Fruit fly (Drosophila melanogaster): ENCODE measurements around the gene ras.

DNA sequence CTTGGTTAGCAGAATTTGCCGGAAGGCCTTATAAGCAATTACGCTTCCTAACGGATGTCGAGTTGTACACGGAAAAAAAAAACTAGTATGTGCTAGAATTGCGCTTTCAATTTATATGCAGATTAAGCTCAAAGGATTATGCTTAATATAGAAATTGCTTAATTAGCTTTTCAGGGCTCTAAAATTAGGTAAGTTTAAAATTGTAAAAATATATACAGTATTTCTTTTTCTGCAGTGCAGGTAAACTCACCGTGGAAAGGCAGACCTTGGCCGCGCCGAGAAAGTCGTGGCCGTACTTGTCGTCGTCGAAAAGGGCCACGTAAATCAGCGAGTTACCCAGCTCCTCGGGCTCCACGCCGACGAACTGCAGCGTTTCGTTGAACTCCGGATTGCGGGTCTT lies 6.4 kb downstream of the ras start:
- TF ChIP-seq CG15514 (GFP tag; optimal IDR thresholded peaks at IDR 0.05): no peak
- TF ChIP-seq pnt (GFP tag; optimal IDR thresholded peaks at IDR 0.05): no peak

All from whole organism, embryonic.